Worm (Caenorhabditis elegans) whole organism, L4 larva: ENCODE data around the gene W05B10.4.
A peak's percentile ranks its signal among the peaks of the same experiment; 100 is the strongest.

Experiments used
- fos-1 ChIP-seq: fragments of 150-350 bp; optimal IDR thresholded peaks from 2 replicates; lab custom pipeline; 2014; ENCODE audit warnings: missing biosample characterization, missing genetic modification characterization
- lin-13 ChIP-seq: fragments of 150-350 bp; optimal IDR thresholded peaks from 2 replicates; lab custom pipeline; 2014; ENCODE audit warnings: missing biosample characterization, missing genetic modification reagents, missing genetic modification characterization
- lsy-2 ChIP-seq, 2 experiments: fragments of 150-350 bp in 1 of 2; sonication (generic microtip) in 1 of 2; optimal IDR thresholded peaks; 2 replicates each; lab custom pipeline; 2014 to 2017; ENCODE audit warnings: missing biosample characterization in 2 of 2, missing genetic modification characterization in 2 of 2
- nhr-11 ChIP-seq: fragments of 150-350 bp; optimal IDR thresholded peaks from 2 replicates; lab custom pipeline; 2014; ENCODE audit warnings: missing biosample characterization, missing genetic modification characterization
- nhr-28 ChIP-seq: fragments of 150-350 bp; optimal IDR thresholded peaks from 2 replicates; lab custom pipeline; 2014; ENCODE audit warnings: missing biosample characterization, missing genetic modification characterization
- pha-4 ChIP-seq, 2 experiments: fragments of 150-350 bp in 1 of 2; fragments of 200-800 bp in 1 of 2; sonication (Bioruptor generic) in 1 of 2; IDR thresholded peaks in 1 of 2; optimal IDR thresholded peaks in 1 of 2; 2 replicates each; pipeline versions ENCODE4 v1.3.6 to Lab custom; 2014 to 2022; ENCODE audit warnings: missing genetic modification characterization in 2 of 2, missing genetic modification reagents in 2 of 2, missing biosample characterization in 1 of 2, missing compliant biosample characterization in 1 of 2

- TF ChIP-seq lsy-2 (tag; optimal IDR thresholded peaks at IDR 0.05; lab: Kevin White, UChicago): peak in 1 of 2 experiments; percentile 47
- TF ChIP-seq pha-4 (GFP tag; IDR thresholded peaks at IDR 0.05; lab: Robert Waterston, UW): no peak
- no peak for TF ChIP-seq pha-4 (tag; optimal IDR thresholded peaks at IDR 0.05; lab: Kevin White, UChicago)
- no peak for TF ChIP-seq lin-13 (GFP tag; lab: Kevin White, UChicago)
- no peak for TF ChIP-seq nhr-28 (tag; lab: Kevin White, UChicago)
- no peak for TF ChIP-seq fos-1 (tag; lab: Kevin White, UChicago)
- peak; percentile 52 for TF ChIP-seq nhr-11
Measured at ce11 chrV:12697364-12697901, 29.4 kb downstream of the W05B10.4 start, which contains the start of gene istr-1.
